Fruit fly (Drosophila melanogaster) whole organism, pupa: Measurements from ENCODE around the gene Cdk1.

Experiments used
- CG10348 ChIP-seq: fragments of 200-800 bp; sonication (Bioruptor generic); IDR thresholded peaks from 2 replicates; pipeline ENCODE4 v1.3.6; 2022; ENCODE audit warnings: missing biosample characterization, missing genetic modification characterization
- CG12605 ChIP-seq: fragments of 200-800 bp; sonication (Bioruptor generic); IDR thresholded peaks from 2 replicates; pipeline ENCODE4 v1.3.6; 2022; ENCODE audit warnings: missing biosample characterization, missing genetic modification characterization
- CG13204 ChIP-seq: fragments of 200-800 bp; sonication (Bioruptor generic); optimal IDR thresholded peaks from 2 replicates; lab custom pipeline; 2018; ENCODE audit warnings: missing biosample characterization, mild to moderate bottlenecking, missing genetic modification characterization, moderate library complexity
- CG14655 ChIP-seq: fragments of 200-800 bp; sonication (Bioruptor generic); optimal IDR thresholded peaks from 3 replicates; lab custom pipeline; 2017; ENCODE audit warnings: mild to moderate bottlenecking, missing biosample characterization, missing genetic modification reagents, missing genetic modification characterization
- CG15710 ChIP-seq: fragments of 200-800 bp; sonication (Bioruptor generic); optimal IDR thresholded peaks from 2 replicates; lab custom pipeline; 2018; ENCODE audit warnings: missing biosample characterization, mild to moderate bottlenecking, missing genetic modification characterization, moderate library complexity
- CG17806 ChIP-seq: fragments of 200-800 bp; sonication (Bioruptor generic); optimal IDR thresholded peaks from 2 replicates; lab custom pipeline; 2018; ENCODE audit warnings: missing biosample characterization, mild to moderate bottlenecking, missing genetic modification characterization, moderate library complexity
- CG32121 ChIP-seq: fragments of 200-800 bp; sonication (Bioruptor generic); IDR thresholded peaks from 2 replicates; pipeline ENCODE4 v1.3.6; 2022; ENCODE audit warnings: missing biosample characterization, missing genetic modification characterization
- CG34367 ChIP-seq: fragments of 200-800 bp; sonication (Bioruptor generic); optimal IDR thresholded peaks from 2 replicates; lab custom pipeline; 2018; ENCODE audit warnings: missing biosample characterization, mild to moderate bottlenecking, missing genetic modification characterization
- CG4496 ChIP-seq: fragments of 200-800 bp; sonication (Bioruptor generic); IDR thresholded peaks from 3 replicates; pipeline ENCODE4 v1.3.6; 2022; ENCODE audit warnings: missing biosample characterization, missing genetic modification characterization
- CG8159 ChIP-seq: fragments of 200-800 bp; sonication (Bioruptor generic); optimal IDR thresholded peaks from 3 replicates; lab custom pipeline; 2018; ENCODE audit warnings: missing biosample characterization, mild to moderate bottlenecking, missing genetic modification characterization, moderate library complexity
- CG8301 ChIP-seq: fragments of 200-800 bp; sonication (Bioruptor generic); optimal IDR thresholded peaks from 2 replicates; lab custom pipeline; 2018; ENCODE audit warnings: missing biosample characterization, mild to moderate bottlenecking, missing genetic modification characterization
- CG9948 ChIP-seq: fragments of 200-800 bp; sonication (Bioruptor generic); optimal IDR thresholded peaks from 2 replicates; lab custom pipeline; 2018; ENCODE audit warnings: missing biosample characterization, mild to moderate bottlenecking, missing genetic modification characterization, moderate library complexity
- D1 ChIP-seq: fragments of 200-800 bp; sonication (Bioruptor generic); optimal IDR thresholded peaks from 2 replicates; lab custom pipeline; 2018; ENCODE audit warnings: missing biosample characterization, mild to moderate bottlenecking, missing genetic modification characterization, moderate library complexity
- EcR ChIP-seq: fragments of 200-800 bp; sonication (Bioruptor generic); optimal IDR thresholded peaks from 3 replicates; lab custom pipeline; 2019; ENCODE audit warnings: missing biosample characterization, missing genetic modification characterization, mild to moderate bottlenecking, moderate library complexity, missing genetic modification reagents
- Ets98B ChIP-seq: fragments of 200-800 bp; sonication (Bioruptor generic); IDR thresholded peaks from 2 replicates; pipeline ENCODE4 v1.3.6; 2022; ENCODE audit warnings: missing biosample characterization, missing genetic modification characterization
- Pif1A ChIP-seq: fragments of 200-800 bp; sonication (Bioruptor generic); optimal IDR thresholded peaks from 3 replicates; lab custom pipeline; 2016; ENCODE audit warnings: missing biosample characterization, missing genetic modification characterization
- Pif1B ChIP-seq: fragments of 200-800 bp; sonication (Bioruptor generic); optimal IDR thresholded peaks from 3 replicates; lab custom pipeline; 2016; ENCODE audit warnings: missing biosample characterization, missing genetic modification characterization
- Snoo ChIP-seq: fragments of 200-800 bp; sonication (Bioruptor generic); optimal IDR thresholded peaks from 3 replicates; lab custom pipeline; 2017; ENCODE audit warnings: missing biosample characterization, mild to moderate bottlenecking, missing genetic modification characterization, inconsistent platforms
- fd96Ca ChIP-seq: fragments of 200-800 bp; sonication (Bioruptor generic); IDR thresholded peaks from 3 replicates; pipeline ENCODE4 v1.3.6; 2022; ENCODE audit warnings: missing biosample characterization, missing genetic modification characterization
- gl ChIP-seq: fragments of 200-800 bp; sonication (Bioruptor generic); optimal IDR thresholded peaks from 2 replicates; lab custom pipeline; 2018; ENCODE audit warnings: missing biosample characterization, mild to moderate bottlenecking, missing genetic modification characterization
- rn ChIP-seq: fragments of 200-800 bp; sonication (Bioruptor generic); IDR thresholded peaks from 2 replicates; pipeline ENCODE4 v1.3.6; 2022; ENCODE audit warnings: missing biosample characterization, missing genetic modification characterization

The Cdk1 gene

dm6 chr2L:10408122-10408576 lies 22.1 kb upstream of the Cdk1 start, which contains the start of the genes Ip259 and RpS27A:
Gene Ip259 (plus strand): TSS chr2L:10408352.
Gene RpS27A (plus strand): TSS chr2L:10408352.
- TF ChIP-seq CG32121 (peak; percentile 50; the same call in 1 of the 2 replicates), gl (tag; lab: Kevin White, UChicago) (peak; percentile 52), CG12605 (GFP tag; lab: Robert Waterston, UW) (no peak), EcR (GFP tag; lab: Kevin White, UChicago) (no peak), Snoo (tag; lab: Kevin White, UChicago) (peak; percentile 85), CG34367 (tag; lab: Kevin White, UChicago) (peak; percentile 67), CG15710 (tag; lab: Kevin White, UChicago) (peak; percentile 62), CG17806 (tag; lab: Kevin White, UChicago) (peak; percentile 20), CG4496 (GFP tag; lab: Robert Waterston, UW) (peak; percentile 83; the same call in 2 of the 3 replicates), Pif1B (GFP tag; lab: Kevin White, UChicago) (no peak), CG13204 (GFP tag; lab: Kevin White, UChicago) (no peak)

dm6 chr2L:10405008-10405654 lies 19.1 kb upstream of the Cdk1 start, which contains the start of the genes CG17768, LSm-4 and Ir31a:
Gene CG17768 (minus strand): TSS chr2L:10405203.
Gene LSm-4 (minus strand): TSS chr2L:10405203.
Gene Ir31a (plus strand): TSS chr2L:10405565.
- TF ChIP-seq Ets98B: no peak
- TF ChIP-seq CG4496 (GFP tag; lab: Robert Waterston, UW): no peak
- TF ChIP-seq D1 (tag; lab: Kevin White, UChicago): no peak
- TF ChIP-seq fd96Ca (GFP tag; lab: Robert Waterston, UW): no peak
- no peak for TF ChIP-seq CG10348 (GFP tag; lab: Robert Waterston, UW)
- no peak for TF ChIP-seq CG8159 (tag; lab: Kevin White, UChicago)
- no peak for TF ChIP-seq CG9948 (tag; lab: Kevin White, UChicago)
- TF ChIP-seq Snoo (tag; lab: Kevin White, UChicago): no peak

dm6 chr2L:10403803-10404315 lies 17.8 kb upstream of the Cdk1 start:
- TF ChIP-seq Ets98B (no peak), CG14655 (GFP tag; lab: Kevin White, UChicago) (no peak), CG12605 (GFP tag; lab: Robert Waterston, UW) (no peak), rn (GFP tag; lab: Robert Waterston, UW) (no peak), EcR (GFP tag; lab: Kevin White, UChicago) (no peak), CG4496 (GFP tag; lab: Robert Waterston, UW) (no peak), CG10348 (GFP tag; lab: Robert Waterston, UW) (no peak), CG8159 (tag; lab: Kevin White, UChicago) (no peak), CG9948 (tag; lab: Kevin White, UChicago) (no peak), CG34367 (tag; lab: Kevin White, UChicago) (no peak), Pif1A (GFP tag; lab: Kevin White, UChicago) (no peak), CG15710 (tag; lab: Kevin White, UChicago) (no peak), Snoo (tag; lab: Kevin White, UChicago) (no peak), Pif1B (GFP tag; lab: Kevin White, UChicago) (no peak)

dm6 chr2L:10396877-10397587 lies 11.0 kb upstream of the Cdk1 start:
- TF ChIP-seq Pif1B (GFP tag; lab: Kevin White, UChicago) (peak; percentile 28), CG32121 (no peak), EcR (GFP tag; lab: Kevin White, UChicago) (peak; percentile 41)
- TF ChIP-seq, all 21 proteins: peak for 2

- no peak for TF ChIP-seq Snoo (tag; lab: Kevin White, UChicago)
- TF ChIP-seq CG8301 (tag; lab: Kevin White, UChicago): no peak
- no peak for TF ChIP-seq Pif1B (GFP tag; lab: Kevin White, UChicago)
- TF ChIP-seq gl (tag; lab: Kevin White, UChicago): no peak
- TF ChIP-seq CG12605 (GFP tag; lab: Robert Waterston, UW): no peak
- no peak for TF ChIP-seq Ets98B
- no peak for TF ChIP-seq D1 (tag; lab: Kevin White, UChicago)
- no peak for TF ChIP-seq CG34367 (tag; lab: Kevin White, UChicago)
- no peak for TF ChIP-seq CG17806 (tag; lab: Kevin White, UChicago)
- TF ChIP-seq CG13204 (GFP tag; lab: Kevin White, UChicago): no peak
- TF ChIP-seq CG9948 (tag; lab: Kevin White, UChicago): no peak
- TF ChIP-seq fd96Ca (GFP tag; lab: Robert Waterston, UW): no peak
- no peak for TF ChIP-seq Pif1A (GFP tag; lab: Kevin White, UChicago)
- no peak for TF ChIP-seq CG10348 (GFP tag; lab: Robert Waterston, UW)
- TF ChIP-seq CG4496 (GFP tag; lab: Robert Waterston, UW): no peak
- no peak for TF ChIP-seq CG8159 (tag; lab: Kevin White, UChicago)
- no peak for TF ChIP-seq EcR (GFP tag; lab: Kevin White, UChicago)
These were observed 10.4 kb upstream of the Cdk1 start, which contains the start of gene Cnot4 for dm6 chr2L:10396488-10396824. Gene Cnot4 (plus strand): TSS chr2L:10396716.
